Worm (Caenorhabditis elegans) whole organism, midembryonic: ENCODE measurements around the gene C33C12.12.

Source experiments
- ztf-23 ChIP-seq: fragments of 200-800 bp; sonication (Bioruptor generic); IDR thresholded peaks from 2 replicates; pipeline ENCODE4 v1.3.6; 2022; ENCODE audit warnings: missing genetic modification reagents, missing genetic modification characterization, missing compliant biosample characterization
- ztf-29 ChIP-seq: fragments of 200-800 bp; sonication (Bioruptor generic); IDR thresholded peaks from 2 replicates; pipeline ENCODE4 v1.3.6; 2022; ENCODE audit warnings: missing genetic modification reagents, missing genetic modification characterization, missing compliant biosample characterization

DNA sequence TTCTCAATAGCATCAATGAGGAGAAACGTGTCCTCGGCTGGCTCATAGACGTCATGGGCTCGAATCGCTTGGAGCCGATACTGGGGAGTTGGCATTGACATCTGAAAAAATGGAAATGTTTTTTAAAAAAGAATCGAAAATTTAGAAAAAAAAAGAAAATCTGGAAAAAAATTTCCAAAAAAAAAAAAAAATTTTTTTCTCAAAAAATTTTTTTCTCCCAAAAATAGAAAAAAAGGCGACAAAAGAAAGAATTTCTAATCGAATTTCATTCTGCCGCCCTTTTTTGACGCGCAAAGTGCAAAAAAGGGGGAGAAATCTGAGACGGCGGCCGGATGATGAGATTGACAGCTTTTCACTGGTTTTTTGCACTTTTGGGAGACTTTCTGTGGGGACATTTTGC is 19.4 kb upstream of the C33C12.12 start, which contains the start of gene mtq-2:
- TF ChIP-seq ztf-23 (GFP tag; lab: Robert Waterston, UW) = no peak
- TF ChIP-seq ztf-29 (GFP tag; lab: Robert Waterston, UW) = no peak
